Fruit fly (Drosophila melanogaster) whole organism, pupa: ENCODE data around the gene Smvt.

Experiments
- CG12605 ChIP-seq: fragments of 200-800 bp; sonication (Bioruptor generic); IDR thresholded peaks from 2 replicates; pipeline ENCODE4 v1.3.6; 2022; ENCODE audit warnings: missing biosample characterization, missing genetic modification characterization
- CG14655 ChIP-seq: fragments of 200-800 bp; sonication (Bioruptor generic); optimal IDR thresholded peaks from 3 replicates; lab custom pipeline; 2017; ENCODE audit warnings: mild to moderate bottlenecking, missing biosample characterization, missing genetic modification reagents, missing genetic modification characterization
- CG17806 ChIP-seq: fragments of 200-800 bp; sonication (Bioruptor generic); optimal IDR thresholded peaks from 2 replicates; lab custom pipeline; 2018; ENCODE audit warnings: missing biosample characterization, mild to moderate bottlenecking, missing genetic modification characterization, moderate library complexity
- Ets98B ChIP-seq: fragments of 200-800 bp; sonication (Bioruptor generic); IDR thresholded peaks from 2 replicates; pipeline ENCODE4 v1.3.6; 2022; ENCODE audit warnings: missing biosample characterization, missing genetic modification characterization

DNA sequence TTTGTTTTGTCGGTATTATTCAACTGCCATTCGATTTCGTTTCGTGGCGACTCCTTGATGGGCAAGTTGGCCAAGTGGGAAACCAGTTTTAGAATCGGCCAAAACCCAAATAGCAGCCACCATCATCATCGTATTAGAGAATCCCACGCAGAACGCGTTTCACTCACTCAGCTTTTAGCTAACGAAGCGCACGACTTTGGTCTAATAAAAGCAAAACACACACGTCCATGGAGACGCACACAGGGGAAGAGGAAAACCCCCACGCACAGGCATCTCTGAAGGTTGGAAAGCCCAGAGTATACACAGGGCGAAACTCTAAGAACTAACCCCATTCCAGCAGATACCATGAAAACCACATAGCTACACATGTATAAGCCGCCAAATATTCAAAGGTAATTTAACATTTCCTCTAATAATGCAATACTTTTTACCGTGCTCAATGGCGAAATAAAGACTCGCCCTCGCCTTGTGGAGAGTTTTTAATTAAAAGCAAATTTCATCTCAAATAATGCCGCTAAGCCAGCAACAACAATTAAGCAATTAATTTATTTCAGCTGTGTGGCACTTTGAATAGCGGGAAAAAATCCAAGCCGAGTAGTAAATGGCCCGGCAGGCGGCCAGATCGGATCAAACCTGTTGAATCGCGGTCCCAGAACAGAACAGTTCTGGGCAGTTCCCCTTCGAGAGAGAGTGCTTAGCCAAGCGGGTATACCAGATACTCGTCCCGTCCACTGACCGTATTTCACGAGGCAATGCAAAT is 49.9 kb downstream of the Smvt start:
- TF ChIP-seq Ets98B (GFP tag; lab: Robert Waterston, UW), result no peak
- no peak for TF ChIP-seq CG17806 (tag; lab: Kevin White, UChicago)
- peak; percentile 54 for TF ChIP-seq CG14655
- TF ChIP-seq CG12605 (GFP tag; lab: Robert Waterston, UW), result no peak
